Fruit fly (Drosophila melanogaster): Measurements from ENCODE around the gene Nhe3.

DNA sequence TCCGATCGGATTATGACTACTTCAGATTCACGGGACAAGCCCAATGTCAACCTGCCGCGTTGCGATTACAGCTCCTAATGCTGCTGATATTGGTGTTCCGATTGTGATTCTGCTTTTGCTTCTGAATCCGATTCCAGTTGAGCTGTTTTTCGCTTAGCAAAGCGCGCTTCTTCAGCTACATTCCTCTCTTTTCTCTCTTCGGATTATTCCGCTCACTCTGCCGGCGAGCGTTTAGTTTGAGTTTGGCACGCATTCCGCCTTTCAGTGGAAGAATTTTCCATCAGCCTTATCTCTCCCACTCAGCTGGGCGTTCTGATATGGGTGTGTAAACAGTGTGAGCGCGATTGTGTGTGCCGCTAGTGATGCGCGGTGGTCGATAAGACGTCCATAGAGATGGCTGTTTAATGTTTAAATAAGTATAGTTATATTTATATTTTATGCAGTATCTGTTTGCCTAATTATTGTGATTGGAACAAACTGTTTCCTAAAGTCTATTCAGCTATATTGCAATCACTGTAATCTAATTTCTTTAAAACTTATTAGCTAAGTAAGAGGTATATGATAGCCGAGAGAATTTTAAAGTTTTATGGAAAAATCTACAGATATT lies 16.3 kb downstream of the Nhe3 start, which contains the start of gene Galt:
- TF ChIP-seq wdn (GFP tag; IDR thresholded peaks at IDR 0.05) (no peak), CG2199 (GFP tag; IDR thresholded peaks at IDR 0.05) (no peak), Sox102F (GFP tag; optimal IDR thresholded peaks at IDR 0.05) (peak; percentile 26), CG11504 (tag; optimal IDR thresholded peaks at IDR 0.05) (no peak), ham (GFP tag; IDR thresholded peaks at IDR 0.05) (no peak), unc-4 (GFP tag; IDR thresholded peaks at IDR 0.05; ENCODE audit: partially characterized antibody) (peak; percentile 63), caup (GFP tag; optimal IDR thresholded peaks at IDR 0.05; ENCODE audit: severe bottlenecking) (peak; percentile 48), lilli (GFP tag; optimal IDR thresholded peaks at IDR 0.05) (peak; percentile 42), hth (optimal IDR thresholded peaks at IDR 0.05) (no peak), org-1 (GFP tag; optimal IDR thresholded peaks at IDR 0.05) (no peak), fru (optimal IDR thresholded peaks at IDR 0.05) (no peak), ci (GFP tag; IDR thresholded peaks at IDR 0.05) (peak; percentile 70; the same call in 1 of the 3 replicates), lola (GFP tag; optimal IDR thresholded peaks at IDR 0.05) (peak in 1 of 3 experiments; percentile 31)
